Worm (Caenorhabditis elegans) whole organism, mixed stage, embryonic: ENCODE results near the gene W04G3.11.

ENCODE experiments used
- blmp-1 ChIP-seq: fragments of 150-350 bp; optimal IDR thresholded peaks from 2 replicates; lab custom pipeline; 2014; ENCODE audit warnings: missing biosample characterization, missing genetic modification characterization
- ceh-39 ChIP-seq: fragments of 150-350 bp; optimal IDR thresholded peaks from 2 replicates; lab custom pipeline; 2014; ENCODE audit warnings: missing biosample characterization, missing genetic modification characterization
- elt-1 ChIP-seq: sonication (generic microtip); optimal IDR thresholded peaks from 2 replicates; lab custom pipeline; 2017; ENCODE audit warnings: missing genetic modification characterization, mild to moderate bottlenecking, missing compliant biosample characterization, antibody characterized with exemption, moderate library complexity, borderline replicate concordance; ENCODE audit not compliant: insufficient read depth
- flh-1 ChIP-seq: fragments of 200-800 bp; sonication (Bioruptor generic); optimal IDR thresholded peaks from 2 replicates; lab custom pipeline; 2018; ENCODE audit warnings: mild to moderate bottlenecking, missing genetic modification characterization, moderate library complexity, missing compliant biosample characterization

The W04G3.11 gene

ce11 chrX:11137632-11138031 is 48.6 kb downstream of the W04G3.11 start:
- TF ChIP-seq ceh-39 (tag; lab: Kevin White, UChicago) (no peak), flh-1 (GFP tag; lab: Kevin White, UChicago) (no peak), elt-1 (peak; percentile 15), blmp-1 (tag; lab: Kevin White, UChicago) (no peak)
